Worm (Caenorhabditis elegans) whole organism, early embryonic: Measurements from ENCODE around the gene ubc-1.

Experiments
- aly-1 ChIP-seq: sonication (generic microtip); optimal IDR thresholded peaks from 2 replicates; lab custom pipeline; 2016; ENCODE audit warnings: missing genetic modification characterization, missing compliant biosample characterization
- ama-1 ChIP-seq: fragments of 150-350 bp; optimal IDR thresholded peaks from 2 replicates; lab custom pipeline; 2014
- ceh-13 ChIP-seq: fragments of 200-800 bp; sonication (Bioruptor generic); optimal IDR thresholded peaks from 2 replicates; lab custom pipeline; 2018; ENCODE audit warnings: mild to moderate bottlenecking, missing genetic modification characterization, missing compliant biosample characterization
- ceh-36 ChIP-seq: sonication (generic microtip); optimal IDR thresholded peaks from 2 replicates; lab custom pipeline; 2016; ENCODE audit warnings: missing genetic modification characterization, inconsistent platforms, missing compliant biosample characterization
- flt-1 ChIP-seq: fragments of 200-800 bp; sonication (Bioruptor generic); IDR thresholded peaks from 2 replicates; pipeline ENCODE4 v1.3.6; 2022; ENCODE audit warnings: missing genetic modification characterization, missing compliant biosample characterization
- hmbx-1 ChIP-seq: sonication (generic microtip); optimal IDR thresholded peaks from 2 replicates; lab custom pipeline; 2016; ENCODE audit warnings: mild to moderate bottlenecking, missing genetic modification characterization, missing compliant biosample characterization
- hmg-4 ChIP-seq: fragments of 200-800 bp; sonication (Bioruptor generic); optimal IDR thresholded peaks from 2 replicates; lab custom pipeline; 2018; ENCODE audit warnings: mild to moderate bottlenecking, missing genetic modification characterization, missing compliant biosample characterization
- hnd-1 ChIP-seq: sonication (generic microtip); optimal IDR thresholded peaks from 2 replicates; lab custom pipeline; 2016; ENCODE audit warnings: missing genetic modification characterization, missing compliant biosample characterization
- pes-1 ChIP-seq: fragments of 200-800 bp; sonication (Bioruptor generic); IDR thresholded peaks from 2 replicates; pipeline ENCODE4 v1.3.6; 2022; ENCODE audit warnings: missing genetic modification reagents, missing genetic modification characterization, missing compliant biosample characterization
- scrt-1 ChIP-seq: fragments of 200-800 bp; sonication (Bioruptor generic); IDR thresholded peaks from 2 replicates; pipeline ENCODE4 v1.3.6; 2022; ENCODE audit warnings: missing genetic modification characterization, missing compliant biosample characterization
- sea-1 ChIP-seq: fragments of 200-800 bp; sonication (Bioruptor generic); conservative IDR thresholded peaks from 2 replicates; pipeline ENCODE4 v1.3.6; 2022; ENCODE audit warnings: missing genetic modification characterization, missing compliant biosample characterization
- tbx-37 ChIP-seq: fragments of 200-800 bp; sonication (Bioruptor generic); conservative IDR thresholded peaks from 2 replicates; pipeline ENCODE4 v1.3.6; 2022; ENCODE audit warnings: missing genetic modification reagents, missing genetic modification characterization, missing compliant biosample characterization
- tra-4 ChIP-seq: sonication (generic microtip); optimal IDR thresholded peaks from 2 replicates; lab custom pipeline; 2017; ENCODE audit warnings: missing genetic modification characterization, missing compliant biosample characterization

DNA sequence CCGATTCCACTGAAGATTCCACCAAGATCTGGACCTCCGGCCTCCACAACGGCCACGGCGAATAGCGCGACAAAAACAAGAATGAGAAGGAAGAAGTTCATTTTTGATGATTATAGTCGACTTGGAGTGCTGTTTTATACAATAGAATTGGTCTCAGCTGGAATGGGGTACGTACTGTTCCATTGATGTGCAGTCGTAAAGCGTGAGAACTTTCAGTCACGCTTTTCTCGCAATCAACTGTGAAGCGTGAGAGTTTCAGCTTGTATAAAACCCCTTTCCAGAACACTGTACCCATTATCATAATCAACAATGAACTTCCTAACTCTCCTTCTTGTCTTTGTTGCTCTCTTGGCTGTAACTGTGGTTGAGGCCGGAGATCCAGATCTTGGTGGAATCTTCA is 12.8 kb downstream of the ubc-1 start, which contains the start of the genes F49F1.4 and F49F1.2:
- TF ChIP-seq ama-1 (lab: Kevin White, UChicago): no peak
- no peak for TF ChIP-seq aly-1 (tag; lab: Kevin White, UChicago)
- TF ChIP-seq hmg-4 (GFP tag; lab: Kevin White, UChicago): no peak
- no peak for TF ChIP-seq ceh-36 (tag; lab: Kevin White, UChicago)
- no peak for TF ChIP-seq pes-1 (GFP tag; lab: Robert Waterston, UW)
- TF ChIP-seq flt-1 (GFP tag; lab: Robert Waterston, UW): no peak
- no peak for TF ChIP-seq tra-4 (tag; lab: Kevin White, UChicago)
- TF ChIP-seq hnd-1: no peak
- no peak for TF ChIP-seq scrt-1 (GFP tag; lab: Robert Waterston, UW)
- no peak for TF ChIP-seq hmbx-1
- TF ChIP-seq sea-1 (GFP tag; lab: Robert Waterston, UW): no peak
- TF ChIP-seq ceh-13 (GFP tag; lab: Kevin White, UChicago): no peak
- TF ChIP-seq tbx-37 (GFP tag; lab: Robert Waterston, UW): no peak
